Fruit fly (Drosophila melanogaster) whole organism, embryonic: ENCODE measurements around the gene dimm.

Source experiments
- CG11560 ChIP-seq: fragments of 200-800 bp; sonication (Bioruptor generic); IDR thresholded peaks from 3 replicates; pipeline ENCODE4 v1.3.6; 2022; ENCODE audit warnings: missing biosample characterization, missing genetic modification characterization
- CG12744 ChIP-seq: fragments of 200-800 bp; sonication (Bioruptor generic); optimal IDR thresholded peaks from 2 replicates; lab custom pipeline; 2016; ENCODE audit warnings: missing biosample characterization, missing genetic modification characterization
- CG14014 ChIP-seq: fragments of 200-800 bp; sonication (Bioruptor generic); IDR thresholded peaks from 2 replicates; pipeline ENCODE4 v1.3.6; 2022; ENCODE audit warnings: missing biosample characterization, missing genetic modification characterization
- CG15601 ChIP-seq: fragments of 200-800 bp; sonication (Bioruptor generic); optimal IDR thresholded peaks from 3 replicates; lab custom pipeline; 2019; ENCODE audit warnings: missing biosample characterization, mild to moderate bottlenecking, missing genetic modification characterization, moderate library complexity
- CG16779 ChIP-seq: fragments of 200-800 bp; sonication (Bioruptor generic); IDR thresholded peaks from 2 replicates; pipeline ENCODE4 v1.3.6; 2022; ENCODE audit warnings: missing biosample characterization, missing genetic modification characterization
- CG18262 ChIP-seq: fragments of 200-800 bp; optimal IDR thresholded peaks from 3 replicates; lab custom pipeline; 2019; ENCODE audit warnings: missing biosample characterization, mild to moderate bottlenecking, missing genetic modification characterization, moderate library complexity
- CG1832 ChIP-seq: fragments of 200-800 bp; sonication (Bioruptor generic); optimal IDR thresholded peaks from 2 replicates; lab custom pipeline; 2017; ENCODE audit warnings: missing biosample characterization, mild to moderate bottlenecking, missing genetic modification characterization, inconsistent platforms
- CG2202 ChIP-seq: fragments of 200-800 bp; sonication (Bioruptor generic); optimal IDR thresholded peaks from 2 replicates; lab custom pipeline; 2018; ENCODE audit warnings: missing biosample characterization, mild to moderate bottlenecking, missing genetic modification characterization
- CG3065 ChIP-seq: fragments of 200-800 bp; sonication (Bioruptor generic); optimal IDR thresholded peaks from 2 replicates; lab custom pipeline; 2016; ENCODE audit warnings: missing biosample characterization, missing genetic modification characterization
- CG31365 ChIP-seq: fragments of 200-800 bp; sonication (Bioruptor generic); optimal IDR thresholded peaks from 2 replicates; lab custom pipeline; 2018; ENCODE audit warnings: missing biosample characterization, mild to moderate bottlenecking, missing genetic modification characterization
- CG3163 ChIP-seq: fragments of 200-800 bp; sonication (Bioruptor generic); optimal IDR thresholded peaks from 3 replicates; lab custom pipeline; 2016; ENCODE audit warnings: missing biosample characterization, missing genetic modification characterization
- CG42726 ChIP-seq: fragments of 200-800 bp; sonication (Bioruptor generic); IDR thresholded peaks from 2 replicates; pipeline ENCODE4 v1.3.6; 2022; ENCODE audit warnings: missing biosample characterization, missing genetic modification characterization; ENCODE audit not compliant: partially characterized antibody
- CG4617 ChIP-seq: fragments of 200-800 bp; sonication (Bioruptor generic); optimal IDR thresholded peaks from 3 replicates; lab custom pipeline; 2016; ENCODE audit warnings: missing biosample characterization, missing genetic modification characterization, borderline replicate concordance
- CG6791 ChIP-seq: fragments of 200-800 bp; sonication (Bioruptor generic); IDR thresholded peaks from 3 replicates; pipeline ENCODE4 v1.3.6; 2022; ENCODE audit warnings: missing biosample characterization, missing genetic modification characterization; ENCODE audit not compliant: partially characterized antibody
- CG7963 ChIP-seq: fragments of 200-800 bp; sonication (Bioruptor generic); IDR thresholded peaks from 3 replicates; pipeline ENCODE4 v1.3.6; 2022; ENCODE audit warnings: missing biosample characterization, missing genetic modification characterization; ENCODE audit not compliant: partially characterized antibody
- CG9215 ChIP-seq: fragments of 200-800 bp; sonication (Bioruptor generic); IDR thresholded peaks from 2 replicates; pipeline ENCODE4 v1.3.6; 2022; ENCODE audit warnings: missing biosample characterization, missing genetic modification characterization
- CG9932 ChIP-seq: fragments of 200-800 bp; sonication (Bioruptor generic); IDR thresholded peaks from 2 replicates; pipeline ENCODE4 v1.3.6; 2022; ENCODE audit warnings: missing biosample characterization, missing genetic modification characterization
- Camta ChIP-seq: fragments of 200-800 bp; sonication (Bioruptor generic); optimal IDR thresholded peaks from 2 replicates; lab custom pipeline; 2016; ENCODE audit warnings: missing biosample characterization, missing genetic modification characterization
- D19B ChIP-seq: fragments of 200-800 bp; sonication (Bioruptor generic); optimal IDR thresholded peaks from 2 replicates; lab custom pipeline; 2017; ENCODE audit warnings: missing biosample characterization, mild to moderate bottlenecking, missing genetic modification characterization
- Fer1 ChIP-seq: fragments of 200-800 bp; sonication (Bioruptor generic); optimal IDR thresholded peaks from 2 replicates; lab custom pipeline; 2017; ENCODE audit warnings: missing biosample characterization, mild to moderate bottlenecking, missing genetic modification characterization
- Hr51 ChIP-seq, 2 experiments: fragments of 200-800 bp; sonication (Bioruptor generic); optimal IDR thresholded peaks; 2 replicates in 1 of 2; 3 replicates in 1 of 2; lab custom pipeline; 2016 to 2018; ENCODE audit warnings: missing biosample characterization in 2 of 2, missing genetic modification characterization in 2 of 2, mild to moderate bottlenecking in 1 of 2, moderate library complexity in 1 of 2
- Lhr ChIP-seq: fragments of 200-800 bp; sonication (Bioruptor generic); optimal IDR thresholded peaks from 3 replicates; lab custom pipeline; 2017; ENCODE audit warnings: mild to moderate bottlenecking, missing biosample characterization, missing genetic modification reagents, missing genetic modification characterization
- Nf-YB ChIP-seq: fragments of 200-800 bp; sonication (Bioruptor generic); optimal IDR thresholded peaks from 3 replicates; lab custom pipeline; 2019; ENCODE audit warnings: missing biosample characterization, mild to moderate bottlenecking, missing genetic modification characterization, moderate library complexity
- Oaz ChIP-seq: fragments of 200-800 bp; sonication (Bioruptor generic); IDR thresholded peaks from 2 replicates; pipeline ENCODE4 v1.3.6; 2022; ENCODE audit warnings: missing biosample characterization, missing genetic modification characterization
- Opbp ChIP-seq: fragments of 200-800 bp; sonication (Bioruptor generic); IDR thresholded peaks from 3 replicates; pipeline ENCODE4 v1.3.6; 2022; ENCODE audit warnings: missing biosample characterization, missing genetic modification characterization; ENCODE audit not compliant: partially characterized antibody
- Scr ChIP-seq: fragments of 200-800 bp; sonication (Bioruptor generic); IDR thresholded peaks from 2 replicates; pipeline ENCODE4 v1.3.6; 2022; ENCODE audit warnings: missing biosample characterization, missing genetic modification characterization; ENCODE audit not compliant: partially characterized antibody
- Sry-β ChIP-seq: fragments of 200-800 bp; sonication (Bioruptor generic); optimal IDR thresholded peaks from 2 replicates; lab custom pipeline; 2018; ENCODE audit warnings: missing biosample characterization, mild to moderate bottlenecking, missing genetic modification characterization, moderate library complexity
- Taf1 ChIP-seq: fragments of 200-800 bp; sonication (Bioruptor generic); IDR thresholded peaks from 2 replicates; pipeline ENCODE4 v1.3.6; 2022; ENCODE audit warnings: missing biosample characterization, missing genetic modification characterization
- Vsx1 ChIP-seq: fragments of 200-800 bp; sonication (Bioruptor generic); optimal IDR thresholded peaks from 2 replicates; lab custom pipeline; 2017; ENCODE audit warnings: missing biosample characterization, mild to moderate bottlenecking, missing genetic modification characterization, missing genetic modification reagents
- ac ChIP-seq: fragments of 200-800 bp; sonication (Bioruptor generic); optimal IDR thresholded peaks from 3 replicates; lab custom pipeline; 2017; ENCODE audit warnings: missing biosample characterization, mild to moderate bottlenecking, missing genetic modification characterization
- ato ChIP-seq: fragments of 200-800 bp; sonication (Bioruptor generic); IDR thresholded peaks from 2 replicates; pipeline ENCODE4 v1.3.6; 2022; ENCODE audit warnings: missing biosample characterization, missing genetic modification characterization; ENCODE audit not compliant: partially characterized antibody
- br ChIP-seq: fragments of >200 bp; optimal IDR thresholded peaks from 2 replicates; lab custom pipeline; 2017
- cwo ChIP-seq: fragments of 200-800 bp; sonication (Bioruptor generic); optimal IDR thresholded peaks from 3 replicates; lab custom pipeline; 2017; ENCODE audit warnings: missing biosample characterization, missing genetic modification characterization, mild to moderate bottlenecking, moderate library complexity, missing genetic modification reagents
- en ChIP-seq: fragments of 200-800 bp; sonication (Bioruptor generic); optimal IDR thresholded peaks from 2 replicates; lab custom pipeline; 2016; ENCODE audit warnings: missing biosample characterization, missing genetic modification characterization
- gem ChIP-seq: fragments of 200-800 bp; sonication (Bioruptor generic); optimal IDR thresholded peaks from 2 replicates; lab custom pipeline; 2019; ENCODE audit warnings: missing biosample characterization, mild to moderate bottlenecking, missing genetic modification characterization, moderate library complexity
- grn ChIP-seq: fragments of 200-800 bp; sonication (Bioruptor generic); optimal IDR thresholded peaks from 3 replicates; lab custom pipeline; 2017; ENCODE audit warnings: missing biosample characterization, missing genetic modification characterization
- ind ChIP-seq: fragments of 200-800 bp; sonication (Bioruptor generic); optimal IDR thresholded peaks from 3 replicates; lab custom pipeline; 2016; ENCODE audit warnings: missing biosample characterization, missing genetic modification characterization
- mirr ChIP-seq: fragments of 200-800 bp; sonication (Bioruptor generic); optimal IDR thresholded peaks from 3 replicates; lab custom pipeline; 2018; ENCODE audit warnings: missing biosample characterization, mild to moderate bottlenecking, missing genetic modification characterization
- pb ChIP-seq: fragments of 200-800 bp; sonication (Bioruptor generic); optimal IDR thresholded peaks from 3 replicates; lab custom pipeline; 2016; ENCODE audit warnings: missing biosample characterization, missing genetic modification characterization
- prd ChIP-seq, 3 experiments: fragments of >200 bp in 2 of 3; fragments of 200-800 bp in 1 of 3; sonication (Bioruptor generic) in 1 of 3; optimal IDR thresholded peaks in 2 of 3; IDR thresholded peaks in 1 of 3; 2 replicates in 2 of 3; 3 replicates in 1 of 3; pipeline versions ENCODE4 v1.3.6 to Lab custom; 2017 to 2022; ENCODE audit warnings: missing biosample characterization in 1 of 3, missing genetic modification characterization in 1 of 3
- psq ChIP-seq: fragments of 200-800 bp; sonication (Bioruptor generic); optimal IDR thresholded peaks from 2 replicates; lab custom pipeline; 2017; ENCODE audit warnings: missing biosample characterization, missing genetic modification characterization
- scrt ChIP-seq: fragments of 200-800 bp; sonication (Bioruptor generic); optimal IDR thresholded peaks from 2 replicates; lab custom pipeline; 2018; ENCODE audit warnings: missing biosample characterization, mild to moderate bottlenecking, missing genetic modification characterization, moderate library complexity
- sd ChIP-seq: fragments of 200-800 bp; sonication (Bioruptor generic); optimal IDR thresholded peaks from 3 replicates; lab custom pipeline; 2018; ENCODE audit warnings: missing biosample characterization, mild to moderate bottlenecking, missing genetic modification characterization, moderate library complexity
- slp2 ChIP-seq: fragments of 200-800 bp; sonication (Bioruptor generic); optimal IDR thresholded peaks from 2 replicates; lab custom pipeline; 2016; ENCODE audit warnings: missing biosample characterization, missing genetic modification characterization
- ssp ChIP-seq: fragments of 200-800 bp; sonication (Bioruptor generic); IDR thresholded peaks from 2 replicates; pipeline ENCODE4 v1.3.6; 2022; ENCODE audit warnings: missing biosample characterization, missing genetic modification characterization
- stwl ChIP-seq: fragments of 200-800 bp; sonication (Bioruptor generic); optimal IDR thresholded peaks from 3 replicates; lab custom pipeline; 2018; ENCODE audit warnings: missing biosample characterization, mild to moderate bottlenecking, missing genetic modification characterization, moderate library complexity
- tx ChIP-seq: fragments of 200-800 bp; sonication (Bioruptor generic); optimal IDR thresholded peaks from 2 replicates; lab custom pipeline; 2016; ENCODE audit warnings: missing biosample characterization, missing genetic modification characterization
- vfl ChIP-seq: fragments of 200-800 bp; sonication (Bioruptor generic); optimal IDR thresholded peaks from 2 replicates; lab custom pipeline; 2016; ENCODE audit warnings: missing biosample characterization, missing genetic modification characterization

dimm gene

DNA sequence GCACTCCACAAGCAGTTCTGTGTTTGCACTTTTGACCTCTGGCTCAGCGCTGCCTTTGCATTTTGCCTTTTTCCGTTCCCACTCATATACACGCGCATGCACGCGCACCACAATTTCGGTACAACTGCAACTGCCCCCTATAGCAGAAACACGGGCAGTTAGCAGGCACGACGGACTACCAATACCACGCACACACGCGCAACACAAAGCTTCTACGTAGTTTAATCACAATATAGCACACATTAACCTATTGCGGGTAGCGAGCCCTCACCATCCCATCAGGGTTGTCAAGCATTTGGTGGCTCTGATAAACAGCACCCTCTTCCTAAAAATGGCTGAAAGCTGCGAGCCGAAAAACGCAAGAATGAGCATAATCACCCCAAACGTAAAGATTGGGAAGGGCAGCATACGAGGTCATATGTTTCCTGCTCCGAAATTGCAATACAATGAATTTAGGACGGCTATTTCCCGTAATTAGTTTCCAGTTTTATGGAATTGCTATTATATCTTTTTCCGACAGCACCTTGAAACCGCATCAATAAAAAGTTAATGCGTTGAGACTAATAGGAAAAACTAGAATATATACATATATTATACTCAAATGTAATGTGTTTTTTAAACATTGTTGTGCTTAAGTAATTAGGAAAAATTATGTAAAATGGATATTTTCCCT is 21.7 kb upstream of the dimm start, which contains the start of gene Mondo (continued):
- peak; percentile 10 for TF ChIP-seq D19B (GFP tag; lab: Kevin White, UChicago)
- no peak for TF ChIP-seq CG7963 (GFP tag; lab: Robert Waterston, UW)
- TF ChIP-seq CG31365 (tag; lab: Kevin White, UChicago), result no peak
- peak; percentile 39 for TF ChIP-seq Lhr (GFP tag; lab: Kevin White, UChicago)
- 0 out of 2 replicates have a peak, but pooled peaks have one; percentile 5 for TF ChIP-seq CG16779
- peak in 1 of 2 experiments; percentile 41 for TF ChIP-seq Hr51 (GFP tag; optimal IDR thresholded peaks at IDR 0.05; lab: Kevin White, UChicago)
- TF ChIP-seq pb (GFP tag; lab: Kevin White, UChicago), result no peak
- no peak for TF ChIP-seq vfl
- TF ChIP-seq cwo (GFP tag; lab: Kevin White, UChicago), result no peak
- no peak for TF ChIP-seq CG3065 (GFP tag; lab: Kevin White, UChicago)
- no peak for TF ChIP-seq Sry-β (GFP tag; lab: Kevin White, UChicago)
- no peak for TF ChIP-seq Fer1 (GFP tag; lab: Kevin White, UChicago)
- no peak for TF ChIP-seq en (GFP tag; lab: Kevin White, UChicago)
- TF ChIP-seq ac (GFP tag; lab: Kevin White, UChicago), result no peak
- TF ChIP-seq sd, result no peak
- TF ChIP-seq Oaz, result no peak
- TF ChIP-seq scrt, result no peak
- no peak for TF ChIP-seq CG3163 (GFP tag; lab: Kevin White, UChicago)
- no peak for TF ChIP-seq Taf1 (GFP tag; lab: Robert Waterston, UW)
- TF ChIP-seq stwl, result peak; percentile 6
- TF ChIP-seq Opbp (GFP tag; lab: Robert Waterston, UW), result no peak; the same call in 2 of the 3 replicates
- no peak for TF ChIP-seq Scr (GFP tag; lab: Robert Waterston, UW)
- no peak for TF ChIP-seq tx (GFP tag; lab: Kevin White, UChicago)
- TF ChIP-seq CG4617 (GFP tag; lab: Kevin White, UChicago), result peak; percentile 24
- peak; percentile 52 for TF ChIP-seq CG18262 (tag; lab: Kevin White, UChicago)
- no peak; the same call in 1 of the 2 replicates for TF ChIP-seq ato (GFP tag; lab: Robert Waterston, UW)
- TF ChIP-seq CG9215, result no peak
- peak; percentile 94 for TF ChIP-seq ssp (GFP tag; lab: Robert Waterston, UW)
- TF ChIP-seq gem (tag; lab: Kevin White, UChicago), result peak; percentile 65
- peak; percentile 28 for TF ChIP-seq mirr (GFP tag; lab: Kevin White, UChicago)
- TF ChIP-seq grn (GFP tag; lab: Kevin White, UChicago), result no peak
- no peak for TF ChIP-seq slp2 (GFP tag; lab: Kevin White, UChicago)
- no peak for TF ChIP-seq CG1832 (GFP tag; lab: Kevin White, UChicago)
- no peak; the same call in none of the 2 replicates for TF ChIP-seq CG9932 (GFP tag; lab: Robert Waterston, UW)
- TF ChIP-seq CG12744, result no peak
- TF ChIP-seq CG2202, result no peak
- TF ChIP-seq CG42726 (GFP tag; lab: Robert Waterston, UW), result 0 out of 2 replicates have a peak, but pooled peaks have one; percentile 25
- no peak for TF ChIP-seq CG15601 (tag; lab: Kevin White, UChicago)
- TF ChIP-seq br (lab: Kevin White, UChicago), result no peak
- TF ChIP-seq Nf-YB (GFP tag; lab: Kevin White, UChicago), result no peak
- no peak for TF ChIP-seq Camta
- TF ChIP-seq CG6791 (GFP tag; lab: Robert Waterston, UW), result peak; percentile 27; the same call in 1 of the 3 replicates
- TF ChIP-seq psq, result no peak
- no peak for TF ChIP-seq CG11560
- no peak for TF ChIP-seq prd (optimal IDR thresholded peaks at IDR 0.05; lab: Kevin White, UChicago)
- TF ChIP-seq prd (GFP tag; IDR thresholded peaks at IDR 0.05; lab: Robert Waterston, UW), result peak; percentile 75
- TF ChIP-seq CG14014 (GFP tag; lab: Robert Waterston, UW), result no peak; the same call in 1 of the 2 replicates
- TF ChIP-seq ind (GFP tag; lab: Kevin White, UChicago), result peak; percentile 14
- no peak for TF ChIP-seq Vsx1 (GFP tag; lab: Kevin White, UChicago)
